Worm (Caenorhabditis elegans) whole organism, young adult: ENCODE measurements around the gene odr-1.

Experiments used
- F22D6.2 ChIP-seq: sonication (generic microtip); optimal IDR thresholded peaks from 2 replicates; lab custom pipeline; 2016; ENCODE audit warnings: mild to moderate bottlenecking, missing genetic modification characterization, missing compliant biosample characterization
- athp-1 ChIP-seq: sonication (generic microtip); optimal IDR thresholded peaks from 2 replicates; lab custom pipeline; 2017; ENCODE audit warnings: mild to moderate bottlenecking, missing genetic modification characterization, missing compliant biosample characterization
- fkh-3 ChIP-seq: sonication (generic microtip); optimal IDR thresholded peaks from 2 replicates; lab custom pipeline; 2016; ENCODE audit warnings: mild to moderate bottlenecking, missing genetic modification characterization, missing compliant biosample characterization
- him-1 ChIP-seq: sonication (generic microtip); optimal IDR thresholded peaks from 2 replicates; lab custom pipeline; 2016; ENCODE audit warnings: missing genotype, missing genetic modification reagents, missing genetic modification characterization, missing compliant biosample characterization
- hmg-20 ChIP-seq: fragments of 200-800 bp; sonication (Bioruptor generic); IDR thresholded peaks from 2 replicates; pipeline ENCODE4 v1.3.6; 2022; ENCODE audit warnings: missing genetic modification reagents, missing genetic modification characterization, missing compliant biosample characterization
- madf-3 ChIP-seq: fragments of 200-800 bp; sonication (Bioruptor generic); IDR thresholded peaks from 2 replicates; pipeline ENCODE4 v1.3.6; 2022; ENCODE audit warnings: missing genetic modification reagents, missing genetic modification characterization, missing compliant biosample characterization
- madf-6 ChIP-seq: fragments of 200-800 bp; sonication (Bioruptor generic); IDR thresholded peaks from 2 replicates; pipeline ENCODE4 v1.3.6; 2022; ENCODE audit warnings: missing genetic modification reagents, missing genetic modification characterization, missing compliant biosample characterization
- mxl-1 ChIP-seq: sonication (generic microtip); optimal IDR thresholded peaks from 2 replicates; lab custom pipeline; 2016; ENCODE audit warnings: missing genetic modification characterization, missing compliant biosample characterization
- rcor-1 ChIP-seq: fragments of 200-800 bp; sonication (Bioruptor generic); IDR thresholded peaks from 2 replicates; pipeline ENCODE4 v1.3.6; 2022; ENCODE audit warnings: missing genetic modification reagents, missing genetic modification characterization, missing compliant biosample characterization
- sea-2 ChIP-seq: fragments of 200-800 bp; sonication (Bioruptor generic); IDR thresholded peaks from 2 replicates; pipeline ENCODE4 v1.3.6; 2022; ENCODE audit warnings: missing genetic modification characterization, missing compliant biosample characterization
- snpc-4 ChIP-seq, 5 experiments: fragments of 150-350 bp in 1 of 5; sonication (generic microtip) in 4 of 5; optimal IDR thresholded peaks; 2 replicates each; lab custom pipeline; 2014 to 2018; ENCODE audit warnings: missing genetic modification characterization in 5 of 5, missing biosample characterization in 3 of 5, antibody characterized with exemption in 2 of 5, mild to moderate bottlenecking in 2 of 5, missing compliant biosample characterization in 2 of 5, missing genotype in 2 of 5, moderate library complexity in 2 of 5, missing genetic modification reagents in 1 of 5
- unc-62 ChIP-seq: fragments of 150-350 bp; optimal IDR thresholded peaks from 2 replicates; lab custom pipeline; 2014; ENCODE audit warnings: missing biosample characterization, missing genetic modification reagents, missing genetic modification characterization
- zim-3 ChIP-seq: sonication (generic microtip); optimal IDR thresholded peaks from 2 replicates; lab custom pipeline; 2017; ENCODE audit warnings: mild to moderate bottlenecking, missing genetic modification characterization, moderate library complexity, missing compliant biosample characterization
- ztf-22 ChIP-seq: fragments of 200-800 bp; sonication (Bioruptor generic); optimal IDR thresholded peaks from 2 replicates; lab custom pipeline; 2018; ENCODE audit warnings: mild to moderate bottlenecking, missing genetic modification characterization, moderate library complexity, missing compliant biosample characterization

DNA sequence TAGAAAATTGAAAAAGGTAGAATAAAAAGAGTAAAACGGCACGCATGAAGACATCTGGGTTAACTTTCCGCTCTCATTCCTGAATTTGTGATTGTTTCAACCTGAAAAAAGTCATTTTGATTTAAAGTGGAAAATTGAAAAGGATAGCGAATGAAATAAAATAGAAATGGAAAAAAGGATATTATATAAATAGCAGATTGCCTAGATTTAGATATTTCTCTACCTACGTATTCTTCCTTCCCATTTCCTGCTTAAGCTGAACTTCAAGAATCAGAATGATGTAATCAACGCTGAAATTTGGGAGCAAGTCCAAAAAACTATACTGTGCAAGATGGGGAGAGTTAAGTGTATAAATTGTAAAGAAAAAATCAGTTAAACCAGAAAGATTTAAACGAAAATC lies 19.1 kb upstream of the odr-1 start, which contains the start of gene R01E6.7:
- TF ChIP-seq mxl-1 (tag; lab: Kevin White, UChicago) (no peak), snpc-4 (GFP tag; optimal IDR thresholded peaks at IDR 0.05; lab: Kevin White, UChicago) (no peak), snpc-4 (tag; optimal IDR thresholded peaks at IDR 0.05; lab: Kevin White, UChicago) (no peak), zim-3 (tag; lab: Kevin White, UChicago) (no peak), ztf-22 (GFP tag; lab: Kevin White, UChicago) (no peak), unc-62 (GFP tag; lab: Kevin White, UChicago) (no peak), sea-2 (GFP tag; lab: Robert Waterston, UW) (no peak), rcor-1 (GFP tag; lab: Robert Waterston, UW) (no peak), him-1 (no peak), fkh-3 (tag; lab: Kevin White, UChicago) (no peak), madf-3 (no peak), F22D6.2 (tag; lab: Kevin White, UChicago) (no peak), athp-1 (tag; lab: Kevin White, UChicago) (no peak), madf-6 (GFP tag; lab: Robert Waterston, UW) (no peak), hmg-20 (GFP tag; lab: Robert Waterston, UW) (no peak)
